Worm (Caenorhabditis elegans): ENCODE measurements around the gene col-130.
A peak's percentile ranks its signal among the peaks of the same experiment; 100 is the strongest.

col-130 gene

ce11 chrIV:12403440-12403839 lies 24.9 kb downstream of the col-130 start:
- TF ChIP-seq lin-13 (GFP tag; optimal IDR thresholded peaks at IDR 0.05) (no peak), nhr-23 (tag; optimal IDR thresholded peaks at IDR 0.05) (no peak), nhr-237 (tag; optimal IDR thresholded peaks at IDR 0.05) (no peak), nhr-21 (tag; optimal IDR thresholded peaks at IDR 0.05) (peak; percentile 74), blmp-1 (tag; optimal IDR thresholded peaks at IDR 0.05; ENCODE audit: insufficient read depth) (peak; percentile 14), nhr-12 (tag; optimal IDR thresholded peaks at IDR 0.05) (no peak), ztf-4 (tag; optimal IDR thresholded peaks at IDR 0.05) (no peak), sma-9 (GFP tag; optimal IDR thresholded peaks at IDR 0.05) (no peak), sma-9 (tag; optimal IDR thresholded peaks at IDR 0.05) (no peak), F13H6.1 (tag; optimal IDR thresholded peaks at IDR 0.05) (no peak), C34F6.9 (tag; optimal IDR thresholded peaks at IDR 0.05) (no peak), nhr-129 (tag; optimal IDR thresholded peaks at IDR 0.05) (peak; percentile 24), alr-1 (tag; optimal IDR thresholded peaks at IDR 0.05) (no peak), sem-4 (tag; optimal IDR thresholded peaks at IDR 0.05) (no peak), nhr-25 (tag; optimal IDR thresholded peaks at IDR 0.05) (peak; percentile 36), dmd-4 (tag; optimal IDR thresholded peaks at IDR 0.05) (no peak), crh-2 (tag; optimal IDR thresholded peaks at IDR 0.05) (no peak), unc-55 (GFP tag; optimal IDR thresholded peaks at IDR 0.05) (no peak), egl-27 (tag; optimal IDR thresholded peaks at IDR 0.05) (no peak), lin-39 (tag; optimal IDR thresholded peaks at IDR 0.05) (no peak)

ce11 chrIV:12399983-12400382 lies 28.3 kb downstream of the col-130 start:
- no peak for TF ChIP-seq dmd-4 (tag; optimal IDR thresholded peaks at IDR 0.05)
- peak; percentile 52 for TF ChIP-seq fos-1 (tag; optimal IDR thresholded peaks at IDR 0.05)

ce11 chrIV:12398437-12398836 lies 29.9 kb downstream of the col-130 start, which contains the start of gene acs-20:
TSS of gene acs-20 (minus strand) at chrIV:12398706.
- TF ChIP-seq unc-62 (GFP tag; optimal IDR thresholded peaks at IDR 0.05) = no peak
- TF ChIP-seq elt-1 (tag; optimal IDR thresholded peaks at IDR 0.05) = no peak
- no peak for TF ChIP-seq sma-9 (GFP tag; optimal IDR thresholded peaks at IDR 0.05)
- no peak for TF ChIP-seq sma-9 (tag; optimal IDR thresholded peaks at IDR 0.05)
- no peak for TF ChIP-seq dmd-4 (tag; optimal IDR thresholded peaks at IDR 0.05)
- TF ChIP-seq skn-1 (tag; optimal IDR thresholded peaks at IDR 0.05) = no peak
- TF ChIP-seq nhr-21 (tag; optimal IDR thresholded peaks at IDR 0.05) = no peak
- TF ChIP-seq lin-39 (tag; optimal IDR thresholded peaks at IDR 0.05) = no peak
- no peak for TF ChIP-seq ama-1 (optimal IDR thresholded peaks at IDR 0.05)
- TF ChIP-seq aly-2 (tag; optimal IDR thresholded peaks at IDR 0.05) = no peak
- no peak for TF ChIP-seq unc-55 (GFP tag; optimal IDR thresholded peaks at IDR 0.05)

- TF ChIP-seq nhr-6 (tag; optimal IDR thresholded peaks at IDR 0.05) = no peak
- no peak for TF ChIP-seq nhr-11 (tag; optimal IDR thresholded peaks at IDR 0.05)
- no peak for TF ChIP-seq elt-3 (tag; optimal IDR thresholded peaks at IDR 0.05)
- peak; percentile 59 for TF ChIP-seq nhr-21 (tag; optimal IDR thresholded peaks at IDR 0.05)
- TF ChIP-seq sem-4 (tag; optimal IDR thresholded peaks at IDR 0.05) = peak; percentile 60
- TF ChIP-seq nhr-25 (tag; optimal IDR thresholded peaks at IDR 0.05) = peak; percentile 82
- TF ChIP-seq mbf-1 (tag; optimal IDR thresholded peaks at IDR 0.05) = no peak
- peak; percentile 13 for TF ChIP-seq sma-9 (GFP tag; optimal IDR thresholded peaks at IDR 0.05)
- TF ChIP-seq sma-9 (tag; optimal IDR thresholded peaks at IDR 0.05) = no peak
- no peak for TF ChIP-seq lin-13 (GFP tag; optimal IDR thresholded peaks at IDR 0.05)
- TF ChIP-seq lsy-2 (tag; optimal IDR thresholded peaks at IDR 0.05) = peak in 1 of 2 experiments; percentile 61
- peak; percentile 77 for TF ChIP-seq blmp-1 (tag; optimal IDR thresholded peaks at IDR 0.05; ENCODE audit: insufficient read depth)
- TF ChIP-seq nhr-129 (tag; optimal IDR thresholded peaks at IDR 0.05) = peak; percentile 89
- TF ChIP-seq elt-1 (tag; optimal IDR thresholded peaks at IDR 0.05) = no peak
- peak; percentile 15 for TF ChIP-seq sma-3 (GFP tag; optimal IDR thresholded peaks at IDR 0.05)
- TF ChIP-seq C34F6.9 (tag; optimal IDR thresholded peaks at IDR 0.05) = peak; percentile 15
- TF ChIP-seq nhr-12 (tag; optimal IDR thresholded peaks at IDR 0.05) = no peak
- peak; percentile 65 for TF ChIP-seq fos-1 (tag; optimal IDR thresholded peaks at IDR 0.05)
These were observed 31.6 kb downstream of the col-130 start for ce11 chrIV:12396645-12397258.

ce11 chrIV:12391003-12391637 lies 37.2 kb downstream of the col-130 start, which contains the start of the genes rps-23 and dpm-3:
TSS of gene rps-23 (minus strand) at chrIV:12391053.
TSS of gene dpm-3 (plus strand) at chrIV:12391587.
- TF ChIP-seq sem-4 (tag; optimal IDR thresholded peaks at IDR 0.05) = peak; percentile 88
- TF ChIP-seq skn-1 (tag; optimal IDR thresholded peaks at IDR 0.05) = peak; percentile 75
- peak; percentile 93 for TF ChIP-seq nhr-25 (tag; optimal IDR thresholded peaks at IDR 0.05)
- TF ChIP-seq elt-1 (tag; optimal IDR thresholded peaks at IDR 0.05) = no peak
- TF ChIP-seq nhr-129 (tag; optimal IDR thresholded peaks at IDR 0.05) = peak; percentile 99
- TF ChIP-seq mab-5 (tag; optimal IDR thresholded peaks at IDR 0.05) = peak; percentile 80
- no peak for TF ChIP-seq nhr-12 (tag; optimal IDR thresholded peaks at IDR 0.05)
- peak; percentile 96 for TF ChIP-seq C34F6.9 (tag; optimal IDR thresholded peaks at IDR 0.05)
- TF ChIP-seq nhr-11 (tag; optimal IDR thresholded peaks at IDR 0.05) = peak; percentile 11
- no peak for TF ChIP-seq unc-62 (GFP tag; optimal IDR thresholded peaks at IDR 0.05)
- no peak for TF ChIP-seq ztf-1 (GFP tag; conservative IDR thresholded peaks at IDR 0.05)
- peak; percentile 96 for TF ChIP-seq lin-13 (GFP tag; optimal IDR thresholded peaks at IDR 0.05)
- TF ChIP-seq nhr-77 (tag; optimal IDR thresholded peaks at IDR 0.05) = peak; percentile 50
- TF ChIP-seq lin-39 (tag; optimal IDR thresholded peaks at IDR 0.05) = no peak
- no peak for TF ChIP-seq peb-1 (tag; optimal IDR thresholded peaks at IDR 0.05)
- peak; percentile 93 for TF ChIP-seq sma-9 (GFP tag; optimal IDR thresholded peaks at IDR 0.05)
- TF ChIP-seq sma-9 (tag; optimal IDR thresholded peaks at IDR 0.05) = no peak
- no peak for TF ChIP-seq mbf-1 (tag; optimal IDR thresholded peaks at IDR 0.05)
- peak; percentile 89 for TF ChIP-seq F13H6.1 (tag; optimal IDR thresholded peaks at IDR 0.05)
- peak; percentile 76 for TF ChIP-seq nhr-6 (tag; optimal IDR thresholded peaks at IDR 0.05)
- TF ChIP-seq gmeb-1 (tag; optimal IDR thresholded peaks at IDR 0.05) = peak; percentile 92
- TF ChIP-seq R02D3.7 (tag; optimal IDR thresholded peaks at IDR 0.05) = peak; percentile 51
- TF ChIP-seq mdl-1 (tag; optimal IDR thresholded peaks at IDR 0.05) = peak; percentile 33 to 49
- TF ChIP-seq nhr-21 (tag; optimal IDR thresholded peaks at IDR 0.05) = peak; percentile 88
- TF ChIP-seq egl-27 (tag; optimal IDR thresholded peaks at IDR 0.05) = peak; percentile 73
- TF ChIP-seq nhr-10 (tag; optimal IDR thresholded peaks at IDR 0.05) = no peak
